Fruit fly (Drosophila melanogaster): ENCODE measurements around the gene RpS27.

dm6 chr3R:25283209-25283670 is 35.9 kb upstream of the RpS27 start, which contains the start of gene CG31300:
- TF ChIP-seq psq (optimal IDR thresholded peaks at IDR 0.05) (no peak), EcR (GFP tag; optimal IDR thresholded peaks at IDR 0.05) (no peak), Dll (optimal IDR thresholded peaks at IDR 0.05) (no peak)

All from whole organism.